Worm (Caenorhabditis elegans) whole organism, L4/young adult: Measurements from ENCODE around the gene H41C03.1.
A peak's percentile ranks its signal among the peaks of the same experiment; 100 is the strongest.

ENCODE experiments used
- W03F9.2 ChIP-seq: fragments of 150-350 bp; optimal IDR thresholded peaks from 2 replicates; lab custom pipeline; 2014; ENCODE audit warnings: missing biosample characterization, missing genetic modification characterization
- dao-5 ChIP-seq: sonication (generic microtip); optimal IDR thresholded peaks from 2 replicates; lab custom pipeline; 2016; ENCODE audit warnings: missing genotype, missing genetic modification characterization, moderate library complexity, missing compliant biosample characterization
- him-1 ChIP-seq: sonication (generic microtip); optimal IDR thresholded peaks from 2 replicates; lab custom pipeline; 2016; ENCODE audit warnings: missing genotype, missing genetic modification reagents, missing genetic modification characterization, missing compliant biosample characterization

Gene H41C03.1

ce11 chrII:5835146-5835545 is 19.1 kb upstream of the H41C03.1 start:
- TF ChIP-seq him-1 (tag; lab: Kevin White, UChicago): no peak
- no peak for TF ChIP-seq dao-5
- TF ChIP-seq W03F9.2 (tag; lab: Kevin White, UChicago): no peak

DNA sequence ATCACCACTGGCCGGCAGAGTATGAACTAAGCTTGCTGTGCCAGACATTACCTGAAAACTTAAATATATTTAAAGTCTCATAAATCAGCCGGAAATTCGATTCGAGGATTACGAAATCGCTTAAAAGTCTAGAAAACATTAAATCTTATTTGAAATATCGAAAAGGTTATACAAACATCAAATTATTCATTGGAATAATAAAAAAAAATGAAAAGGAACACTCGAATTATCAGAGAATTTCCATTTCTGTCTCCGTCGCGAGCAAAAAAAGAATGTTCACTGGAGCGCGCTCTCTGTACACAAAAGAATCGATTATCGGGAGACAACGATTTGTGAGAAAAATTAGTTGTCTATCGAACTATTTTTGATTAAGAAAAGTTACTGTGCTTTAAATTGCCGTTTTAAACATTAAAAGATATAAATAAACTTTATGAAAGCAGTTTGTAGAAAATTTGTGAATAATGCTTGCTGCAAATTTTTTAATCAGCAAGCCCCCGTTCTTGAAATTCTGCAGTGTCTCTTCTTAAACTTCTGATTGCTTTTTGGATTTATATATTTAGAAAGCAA is 18.0 kb upstream of the H41C03.1 start, which contains the start of gene fzo-1:
TSS of gene fzo-1 (minus strand) at position 51 of the 567 bp plus-strand sequence.
- TF ChIP-seq W03F9.2 (tag; lab: Kevin White, UChicago) (peak; percentile 34), him-1 (tag; lab: Kevin White, UChicago) (no peak)

- no peak for TF ChIP-seq him-1 (tag; lab: Kevin White, UChicago)
- TF ChIP-seq dao-5: no peak
- no peak for TF ChIP-seq W03F9.2 (tag; lab: Kevin White, UChicago)
Measured at ce11 chrII:5838453-5838852, 15.8 kb upstream of the H41C03.1 start, which contains the start of gene ZK1248.15. Gene ZK1248.15 (minus strand): TSS chrII:5838553.

DNA sequence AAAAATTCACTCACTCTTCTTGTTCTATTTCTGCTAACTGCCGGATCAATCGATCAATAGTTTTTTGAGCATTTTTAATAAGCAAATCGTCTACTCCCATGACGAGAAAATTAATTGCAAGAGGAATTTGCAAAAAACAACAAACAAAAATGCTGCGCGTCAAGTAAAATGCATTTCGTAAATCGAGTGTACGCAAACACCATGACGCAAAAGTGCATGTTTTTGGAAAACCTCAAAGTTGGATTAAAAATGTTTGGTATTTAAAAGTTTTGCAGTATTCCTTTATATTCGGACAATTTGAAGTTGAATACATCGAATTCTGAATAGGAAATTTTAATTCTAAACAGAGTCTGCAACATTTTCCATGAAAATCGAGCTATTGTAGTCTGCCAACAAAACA is 15.0 kb upstream of the H41C03.1 start, which contains the start of gene ZK1248.19:
TSS of gene ZK1248.19 (minus strand) at position 188 of the 400 bp plus-strand sequence.
- peak; percentile 38 for TF ChIP-seq W03F9.2 (tag; lab: Kevin White, UChicago)
- TF ChIP-seq dao-5: no peak

DNA sequence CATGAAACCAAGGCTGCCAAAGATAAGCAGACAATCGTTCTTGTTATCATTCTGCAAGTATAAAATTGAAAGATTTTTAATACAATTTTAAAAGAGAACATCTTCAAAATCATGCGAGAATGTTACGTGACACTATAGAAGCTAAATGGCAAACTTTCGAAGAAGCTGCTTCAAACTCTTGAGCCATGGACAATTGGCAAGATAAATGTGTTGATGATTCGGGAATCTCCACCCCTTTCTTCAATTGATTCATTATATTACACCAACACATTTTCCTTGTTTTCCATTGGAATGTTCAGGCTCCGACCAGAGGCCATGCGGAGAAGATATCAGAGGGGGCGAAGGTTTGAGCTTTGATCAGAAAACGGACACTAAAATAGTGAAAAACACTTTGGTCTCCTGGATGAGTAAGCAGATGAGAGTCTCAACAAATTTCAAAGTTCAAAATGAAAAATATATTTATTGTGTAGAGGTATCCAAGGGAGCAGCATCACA is 13.1 kb upstream of the H41C03.1 start, which contains the start of gene lec-5:
TSS of gene lec-5 (minus strand) at position 51 of the 495 bp plus-strand sequence.
- no peak for TF ChIP-seq dao-5
- no peak for TF ChIP-seq him-1 (tag; lab: Kevin White, UChicago)
- no peak for TF ChIP-seq W03F9.2 (tag; lab: Kevin White, UChicago)

ce11 chrII:5841866-5842265 is 12.4 kb upstream of the H41C03.1 start, which contains the start of gene nep-25:
Gene nep-25 (plus strand): TSS chrII:5842240.
- no peak for TF ChIP-seq him-1 (tag; lab: Kevin White, UChicago)
- TF ChIP-seq W03F9.2 (tag; lab: Kevin White, UChicago): no peak
- no peak for TF ChIP-seq dao-5

- TF ChIP-seq dao-5 (peak; percentile 92), him-1 (tag; lab: Kevin White, UChicago) (peak; percentile 99), W03F9.2 (tag; lab: Kevin White, UChicago) (peak; percentile 97)
Measured at ce11 chrII:5844694-5845129, 9.5 kb upstream of the H41C03.1 start.

ce11 chrII:5845441-5845840 is 8.8 kb upstream of the H41C03.1 start, which contains the start of the genes ZK1248.17 and H41C03.3:
Gene ZK1248.17 (minus strand): TSS chrII:5845541.
Gene H41C03.3 (plus strand): TSS chrII:5845777.
- TF ChIP-seq W03F9.2 (tag; lab: Kevin White, UChicago): no peak
- no peak for TF ChIP-seq him-1 (tag; lab: Kevin White, UChicago)
- no peak for TF ChIP-seq dao-5

ce11 chrII:5846181-5846580 is 8.0 kb upstream of the H41C03.1 start:
- TF ChIP-seq him-1 (tag; lab: Kevin White, UChicago) (no peak), dao-5 (no peak), W03F9.2 (tag; lab: Kevin White, UChicago) (no peak)

DNA sequence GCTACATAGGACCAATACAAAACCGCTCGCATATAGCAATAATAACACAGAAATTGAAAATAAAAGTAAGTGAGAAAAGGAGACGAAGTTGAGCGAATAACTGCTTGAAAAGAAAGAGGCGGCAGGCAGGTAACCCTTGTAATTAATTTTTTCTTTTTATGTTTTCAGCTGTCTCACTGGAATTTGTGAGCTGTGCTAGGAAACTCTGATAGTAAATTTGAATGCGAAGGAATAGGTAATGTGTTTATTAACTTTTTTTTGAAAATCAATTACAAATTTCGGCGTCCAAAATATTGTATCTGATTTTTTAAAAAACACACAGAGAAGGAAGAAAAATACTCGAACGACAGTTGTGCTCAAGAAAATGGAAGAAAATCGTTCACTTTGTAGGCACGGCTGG is 2.2 kb upstream of the H41C03.1 start, which contains the start of gene H41C03.2:
TSS of gene H41C03.2 (minus strand) at position 101 of the 400 bp plus-strand sequence.
- TF ChIP-seq dao-5: no peak
- no peak for TF ChIP-seq him-1 (tag; lab: Kevin White, UChicago)
- TF ChIP-seq W03F9.2 (tag; lab: Kevin White, UChicago): no peak

DNA sequence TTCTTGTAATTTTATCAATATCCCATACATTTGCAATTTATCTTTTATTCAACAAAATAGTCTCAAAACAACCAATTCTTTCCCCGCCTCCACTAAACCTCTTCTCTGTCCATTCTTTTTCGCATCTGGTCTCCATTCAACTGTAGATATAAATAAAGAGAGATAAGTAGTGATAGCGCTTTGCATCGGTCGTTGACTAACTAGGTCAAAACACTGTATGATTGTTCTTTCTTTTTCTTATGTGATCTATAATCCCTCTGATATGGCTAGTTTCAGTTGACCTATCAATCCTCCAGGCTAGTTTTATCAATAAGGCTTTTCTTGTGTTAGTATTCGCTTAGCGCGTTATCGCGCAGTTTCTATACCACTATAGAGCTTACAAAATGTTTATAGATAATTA is 961 bp upstream of the H41C03.1 start:
- TF ChIP-seq him-1 (tag; lab: Kevin White, UChicago): no peak
- no peak for TF ChIP-seq W03F9.2 (tag; lab: Kevin White, UChicago)
- TF ChIP-seq dao-5: no peak

DNA sequence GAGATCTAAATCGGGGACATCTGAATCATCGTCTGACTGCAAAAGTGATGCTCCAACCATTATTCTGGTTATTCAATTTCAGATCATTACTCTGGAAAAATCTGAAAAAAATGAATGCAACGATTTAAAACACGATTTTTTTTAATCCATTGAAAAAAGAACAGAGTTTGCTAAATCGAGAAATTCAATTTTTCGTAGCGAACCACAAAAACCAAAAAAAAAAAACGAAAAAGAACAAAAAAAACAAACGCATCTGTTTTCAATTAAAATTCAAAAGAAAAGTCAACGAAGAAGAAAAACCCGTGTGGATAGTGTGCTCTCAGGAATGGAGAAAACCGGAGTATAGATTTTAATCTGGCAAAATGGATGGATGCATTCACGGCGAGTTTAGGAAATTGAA is 4.1 kb downstream of the H41C03.1 start, which contains the start of gene F55C12.4:
TSS of gene F55C12.4 (minus strand) at position 101 of the 400 bp plus-strand sequence.
- TF ChIP-seq W03F9.2 (tag; lab: Kevin White, UChicago): no peak
- no peak for TF ChIP-seq him-1 (tag; lab: Kevin White, UChicago)
- no peak for TF ChIP-seq dao-5

DNA sequence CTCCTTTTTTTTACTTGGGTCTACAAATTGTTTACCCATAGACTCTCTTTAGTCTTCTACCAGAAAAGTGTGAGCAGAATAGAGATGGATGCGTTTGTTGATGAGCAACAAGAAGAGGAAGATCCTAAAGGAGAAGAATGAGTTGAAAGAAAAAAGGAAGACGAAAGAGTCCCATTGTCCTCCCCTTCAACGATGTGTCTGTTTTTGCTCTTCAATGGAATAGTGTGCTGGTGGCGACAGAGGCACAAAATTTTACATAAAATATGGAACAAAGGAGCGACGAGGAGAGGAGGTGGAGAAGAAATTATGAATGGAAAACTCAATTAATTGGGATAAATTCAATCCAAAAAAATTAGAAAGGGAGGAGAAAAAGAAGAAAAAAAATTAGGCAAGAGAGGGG is 6.4 kb downstream of the H41C03.1 start:
- TF ChIP-seq dao-5 (no peak), him-1 (tag; lab: Kevin White, UChicago) (no peak), W03F9.2 (tag; lab: Kevin White, UChicago) (no peak)

ce11 chrII:5863893-5864292 is 9.7 kb downstream of the H41C03.1 start, which contains the start of gene tag-234:
Gene tag-234 (plus strand): TSS chrII:5864193.
- TF ChIP-seq W03F9.2 (tag; lab: Kevin White, UChicago): no peak
- TF ChIP-seq dao-5: no peak
- TF ChIP-seq him-1 (tag; lab: Kevin White, UChicago): no peak
